Worm (Caenorhabditis elegans): Measurements from ENCODE around the gene Y59A8B.26.

- TF ChIP-seq set-16 (GFP tag; IDR thresholded peaks at IDR 0.05) (no peak), daf-12 (tag; optimal IDR thresholded peaks at IDR 0.05) (no peak), mdl-1 (tag; optimal IDR thresholded peaks at IDR 0.05) (no peak), nhr-6 (tag; optimal IDR thresholded peaks at IDR 0.05) (no peak), egl-27 (tag; optimal IDR thresholded peaks at IDR 0.05) (no peak)
Observed at ce11 chrV:18017226-18017625, 6.6 kb upstream of the Y59A8B.26 start, which contains the start of gene srh-134.

Measured in whole organism, L4 larva.